Fruit fly (Drosophila melanogaster): Measurements from ENCODE around the gene CG13950.

Gene CG13950

dm6 chr2L:857897-858517 is 2.0 kb upstream of the CG13950 start (continued):
- TF ChIP-seq CG1832 (GFP tag; optimal IDR thresholded peaks at IDR 0.05) (no peak), zfh2 (GFP tag; optimal IDR thresholded peaks at IDR 0.05) (no peak), CG3847 (GFP tag; IDR thresholded peaks at IDR 0.05) (peak; percentile 51; the same call in 1 of the 2 replicates), kni (GFP tag; optimal IDR thresholded peaks at IDR 0.05) (no peak), sc (optimal IDR thresholded peaks at IDR 0.05) (no peak), sc (GFP tag; optimal IDR thresholded peaks at IDR 0.05) (no peak), Dp (GFP tag; optimal IDR thresholded peaks at IDR 0.05) (no peak), CG14710 (tag; optimal IDR thresholded peaks at IDR 0.05) (peak; percentile 10), Abd-B (GFP tag; optimal IDR thresholded peaks at IDR 0.05) (no peak), dati (GFP tag; IDR thresholded peaks at IDR 0.05) (no peak), CG16863 (GFP tag; optimal IDR thresholded peaks at IDR 0.05) (peak; percentile 43), Dbx (GFP tag; IDR thresholded peaks at IDR 0.05) (no peak), otp (GFP tag; IDR thresholded peaks at IDR 0.05) (peak; percentile 73), CG32767 (GFP tag; IDR thresholded peaks at IDR 0.05) (peak; percentile 46; the same call in 1 of the 2 replicates), sens (GFP tag) (peak; percentile 89), peb (GFP tag; IDR thresholded peaks at IDR 0.05) (no peak; the same call in 1 of the 2 replicates), CG16815 (GFP tag; optimal IDR thresholded peaks at IDR 0.05) (no peak), toy (GFP tag; IDR thresholded peaks at IDR 0.05) (no peak), CG8089 (GFP tag; optimal IDR thresholded peaks at IDR 0.05) (no peak), CG14667 (GFP tag; IDR thresholded peaks at IDR 0.05) (no peak; the same call in 1 of the 2 replicates), sim (GFP tag; IDR thresholded peaks at IDR 0.05) (no peak), CG12236 (GFP tag; optimal IDR thresholded peaks at IDR 0.05) (no peak), amos (GFP tag; IDR thresholded peaks at IDR 0.05; ENCODE audit: partially characterized antibody) (no peak), Sox100B (GFP tag; optimal IDR thresholded peaks at IDR 0.05) (peak; percentile 12), Oli (tag; optimal IDR thresholded peaks at IDR 0.05) (peak; percentile 48), org-1 (GFP tag; optimal IDR thresholded peaks at IDR 0.05) (peak; percentile 38), CG8290 (GFP tag; optimal IDR thresholded peaks at IDR 0.05) (peak; percentile 30), CG8290 (tag; optimal IDR thresholded peaks at IDR 0.05) (peak in 1 of 2 experiments; percentile 57), CG11560 (tag; IDR thresholded peaks at IDR 0.05) (no peak), hkb (optimal IDR thresholded peaks at IDR 0.05) (no peak), hkb (GFP tag; IDR thresholded peaks at IDR 0.05) (peak; percentile 75), CG14441 (GFP tag; IDR thresholded peaks at IDR 0.05) (peak; percentile 67), ro (GFP tag; IDR thresholded peaks at IDR 0.05) (no peak), gsb-n (tag; optimal IDR thresholded peaks at IDR 0.05) (peak; percentile 38), hbn (GFP tag; IDR thresholded peaks at IDR 0.05; ENCODE audit: partially characterized antibody) (no peak), Jarid2 (GFP tag; optimal IDR thresholded peaks at IDR 0.05) (no peak), CG17802 (tag; optimal IDR thresholded peaks at IDR 0.05) (no peak), Mad (GFP tag; optimal IDR thresholded peaks at IDR 0.05) (no peak), cas (GFP tag; IDR thresholded peaks at IDR 0.05) (no peak), Dll (GFP tag; IDR thresholded peaks at IDR 0.05; ENCODE audit: partially characterized antibody) (no peak), Fer2 (tag; optimal IDR thresholded peaks at IDR 0.05) (no peak), bcd (GFP tag; optimal IDR thresholded peaks at IDR 0.05) (no peak), Sry-β (GFP tag; optimal IDR thresholded peaks at IDR 0.05) (no peak), grn (GFP tag; optimal IDR thresholded peaks at IDR 0.05) (peak; percentile 9), luna (GFP tag; optimal IDR thresholded peaks at IDR 0.05) (no peak), rib (GFP tag; IDR thresholded peaks at IDR 0.05) (no peak), Opbp (GFP tag; IDR thresholded peaks at IDR 0.05; ENCODE audit: partially characterized antibody) (no peak), her (GFP tag; optimal IDR thresholded peaks at IDR 0.05) (peak; percentile 33), pho (GFP tag; optimal IDR thresholded peaks at IDR 0.05) (peak; percentile 21), CG4360 (GFP tag; IDR thresholded peaks at IDR 0.05) (no peak), CG18011 (GFP tag; optimal IDR thresholded peaks at IDR 0.05) (peak; percentile 18), Scr (GFP tag; IDR thresholded peaks at IDR 0.05; ENCODE audit: partially characterized antibody) (no peak)

Data from whole organism, embryonic.